Worm (Caenorhabditis elegans): ENCODE results near the gene cest-1.1.

cest-1.1 gene

ce11 chrV:14176572-14176971, 10.0 kb upstream of the cest-1.1 start:
- TF ChIP-seq lin-15B (tag; optimal IDR thresholded peaks at IDR 0.05) (no peak), ztf-11 (tag; optimal IDR thresholded peaks at IDR 0.05) (no peak), unc-62 (GFP tag; optimal IDR thresholded peaks at IDR 0.05 in 1 of 2) (peak in 1 of 2 experiments; percentile 92), unc-62 (tag; optimal IDR thresholded peaks at IDR 0.05) (no peak), zip-2 (tag; optimal IDR thresholded peaks at IDR 0.05) (no peak)

DNA sequence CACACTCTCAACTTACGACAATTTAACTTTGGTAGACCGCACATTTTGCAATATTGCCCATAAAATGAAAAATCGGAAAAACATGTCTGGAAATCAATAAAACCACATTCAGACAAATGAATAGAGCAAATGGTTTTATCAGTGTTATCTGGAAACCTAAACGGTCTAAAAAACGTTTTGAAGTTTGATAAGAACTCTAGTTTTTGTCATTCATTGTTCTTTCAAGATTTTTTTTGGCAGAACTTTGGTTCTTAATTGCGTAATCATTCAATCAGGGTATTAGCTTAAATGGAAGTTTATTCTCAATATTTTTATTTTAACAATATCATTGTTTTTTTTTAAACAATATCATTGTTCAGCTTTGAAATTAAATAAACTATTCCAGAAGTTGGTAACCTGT, 8.7 kb upstream of the cest-1.1 start, which contains the start of gene cest-2.2:
Gene cest-2.2, minus strand, starts transcription at position 140 of the 400 bp plus-strand sequence.
- TF ChIP-seq ztf-11 (tag; optimal IDR thresholded peaks at IDR 0.05) (no peak), nhr-102 (tag; optimal IDR thresholded peaks at IDR 0.05) (no peak), mep-1 (tag; optimal IDR thresholded peaks at IDR 0.05) (no peak), nhr-48 (tag; optimal IDR thresholded peaks at IDR 0.05) (no peak), ztf-7 (tag; optimal IDR thresholded peaks at IDR 0.05) (no peak), lin-38 (GFP tag; IDR thresholded peaks at IDR 0.05) (no peak), unc-62 (GFP tag; optimal IDR thresholded peaks at IDR 0.05 in 1 of 2) (no peak), unc-62 (tag; optimal IDR thresholded peaks at IDR 0.05) (no peak), egl-27 (tag; optimal IDR thresholded peaks at IDR 0.05) (no peak), aha-1 (tag) (peak; percentile 55), duxl-1 (tag; optimal IDR thresholded peaks at IDR 0.05; ENCODE audit: poor library complexity) (no peak), F37D6.2 (tag; optimal IDR thresholded peaks at IDR 0.05) (no peak), hlh-30 (tag; optimal IDR thresholded peaks at IDR 0.05; ENCODE audit: insufficient read depth) (no peak), mxl-3 (GFP tag; optimal IDR thresholded peaks at IDR 0.05) (no peak), nhr-237 (tag; optimal IDR thresholded peaks at IDR 0.05) (no peak), skn-1 (tag; optimal IDR thresholded peaks at IDR 0.05) (no peak), ceh-44 (GFP tag; IDR thresholded peaks at IDR 0.05) (no peak), dve-1 (tag; optimal IDR thresholded peaks at IDR 0.05; ENCODE audit: insufficient read depth) (peak; percentile 36), ces-1 (GFP tag; optimal IDR thresholded peaks at IDR 0.05) (no peak), daf-16 (GFP tag; optimal IDR thresholded peaks at IDR 0.05) (no peak), daf-16 (tag; optimal IDR thresholded peaks at IDR 0.05) (peak; percentile 62), T20F7.1 (GFP tag; optimal IDR thresholded peaks at IDR 0.05) (no peak), pqm-1 (tag; optimal IDR thresholded peaks at IDR 0.05) (peak; percentile 27), nhr-28 (tag; optimal IDR thresholded peaks at IDR 0.05) (peak; percentile 51), dmd-6 (GFP tag; IDR thresholded peaks at IDR 0.05) (0 out of 2 replicates have a peak, but pooled peaks have one; percentile 14)

- TF ChIP-seq lin-13 (GFP tag; optimal IDR thresholded peaks at IDR 0.05) (no peak), daf-16 (GFP tag; optimal IDR thresholded peaks at IDR 0.05) (no peak), daf-16 (tag; optimal IDR thresholded peaks at IDR 0.05) (peak; percentile 38), dmd-6 (GFP tag; IDR thresholded peaks at IDR 0.05) (peak; percentile 44; the same call in 1 of the 2 replicates), dve-1 (tag; optimal IDR thresholded peaks at IDR 0.05; ENCODE audit: insufficient read depth) (peak; percentile 11), nhr-28 (tag; optimal IDR thresholded peaks at IDR 0.05) (peak; percentile 72)
Measured at ce11 chrV:14171284-14171683, 4.8 kb upstream of the cest-1.1 start, which contains the start of gene cest-2.1. Gene cest-2.1 (minus strand): TSS chrV:14171481.

ce11 chrV:14167629-14168028, 1.1 kb upstream of the cest-1.1 start, which contains the start of gene ocam-1:
Gene ocam-1 (minus strand): TSS chrV:14167729.
- TF ChIP-seq pha-4 (GFP tag; IDR thresholded peaks at IDR 0.05) (no peak), pha-4 (tag; optimal IDR thresholded peaks at IDR 0.05) (no peak), nhr-102 (tag; optimal IDR thresholded peaks at IDR 0.05) (no peak), zfp-2 (tag; optimal IDR thresholded peaks at IDR 0.05) (no peak), madf-9 (GFP tag; conservative IDR thresholded peaks at IDR 0.05) (no peak), Y5F2A.4 (GFP tag; optimal IDR thresholded peaks at IDR 0.05) (no peak), F49E8.2 (tag; optimal IDR thresholded peaks at IDR 0.05; ENCODE audit: borderline replicate concordance) (no peak), ces-1 (GFP tag; optimal IDR thresholded peaks at IDR 0.05) (no peak), mes-2 (tag; optimal IDR thresholded peaks at IDR 0.05; ENCODE audit: poor library complexity, severe bottlenecking) (no peak), ceh-82 (tag; optimal IDR thresholded peaks at IDR 0.05) (no peak), nhr-76 (tag; optimal IDR thresholded peaks at IDR 0.05) (no peak), aly-2 (tag; optimal IDR thresholded peaks at IDR 0.05) (no peak)
